Fruit fly (Drosophila melanogaster): Measurements from ENCODE around the gene CG14711.
A peak's percentile ranks its signal among the peaks of the same experiment; 100 is the strongest.

Gene CG14711

DNA sequence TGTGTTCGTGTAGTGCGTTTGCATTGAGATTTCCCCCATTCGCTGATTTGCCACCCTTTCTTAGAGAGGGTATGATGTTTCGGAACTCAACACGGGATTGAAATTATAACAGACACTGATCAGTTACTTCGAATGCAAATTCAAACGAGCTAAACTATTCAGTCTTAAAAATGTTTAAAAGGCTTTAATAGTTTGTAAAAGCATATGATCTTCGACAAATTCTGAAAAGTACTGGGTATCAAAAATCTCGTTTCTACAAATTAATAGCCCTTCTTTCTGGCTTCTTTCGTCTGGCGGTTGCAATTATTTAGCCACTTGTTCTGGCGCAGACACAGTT, 40.9 kb upstream of the CG14711 start (continued):
- TF ChIP-seq pzg (GFP tag; optimal IDR thresholded peaks at IDR 0.05), result no peak
- TF ChIP-seq row (GFP tag; IDR thresholded peaks at IDR 0.05), result peak; percentile 85
- no peak for TF ChIP-seq bigmax (GFP tag; optimal IDR thresholded peaks at IDR 0.05)
- no peak for TF ChIP-seq slp2 (GFP tag; optimal IDR thresholded peaks at IDR 0.05)
- peak; percentile 64; the same call in 1 of the 3 replicates for TF ChIP-seq otp (GFP tag; IDR thresholded peaks at IDR 0.05)
- TF ChIP-seq lab (GFP tag; optimal IDR thresholded peaks at IDR 0.05), result no peak
- peak; percentile 61 for TF ChIP-seq Mes4 (GFP tag; optimal IDR thresholded peaks at IDR 0.05)
- peak; percentile 58; the same call in 1 of the 2 replicates for TF ChIP-seq CG32767 (GFP tag; IDR thresholded peaks at IDR 0.05)
- no peak for TF ChIP-seq CG6683 (GFP tag; optimal IDR thresholded peaks at IDR 0.05)
- TF ChIP-seq CG13123 (GFP tag; optimal IDR thresholded peaks at IDR 0.05), result no peak
- TF ChIP-seq CG9437 (GFP tag; optimal IDR thresholded peaks at IDR 0.05), result peak; percentile 57
- peak; percentile 79 for TF ChIP-seq Optix (GFP tag; IDR thresholded peaks at IDR 0.05)
- no peak for TF ChIP-seq Vsx1 (GFP tag; optimal IDR thresholded peaks at IDR 0.05)
- TF ChIP-seq CG10462 (GFP tag; optimal IDR thresholded peaks at IDR 0.05), result peak; percentile 28
- peak; percentile 72 for TF ChIP-seq ranshi (GFP tag; IDR thresholded peaks at IDR 0.05)
- no peak for TF ChIP-seq CG11560 (tag; IDR thresholded peaks at IDR 0.05)
- peak; percentile 28 for TF ChIP-seq Bdp1 (GFP tag; optimal IDR thresholded peaks at IDR 0.05)
- TF ChIP-seq Dek (tag; optimal IDR thresholded peaks at IDR 0.05), result peak; percentile 47
- TF ChIP-seq tup (GFP tag; optimal IDR thresholded peaks at IDR 0.05), result no peak
- TF ChIP-seq zen (tag; optimal IDR thresholded peaks at IDR 0.05), result peak; percentile 5
- TF ChIP-seq CG6813 (GFP tag; optimal IDR thresholded peaks at IDR 0.05), result peak; percentile 7
- TF ChIP-seq CG9727 (GFP tag; optimal IDR thresholded peaks at IDR 0.05), result peak; percentile 55
- TF ChIP-seq CG4854 (GFP tag; optimal IDR thresholded peaks at IDR 0.05), result no peak
- TF ChIP-seq trem (tag; optimal IDR thresholded peaks at IDR 0.05), result peak; percentile 26
- TF ChIP-seq unpg (GFP tag; optimal IDR thresholded peaks at IDR 0.05), result peak; percentile 75
- TF ChIP-seq sqz (GFP tag; optimal IDR thresholded peaks at IDR 0.05), result no peak
- TF ChIP-seq Ssrp (tag; optimal IDR thresholded peaks at IDR 0.05), result peak; percentile 60
- TF ChIP-seq Hr51 (GFP tag; optimal IDR thresholded peaks at IDR 0.05), result peak; percentile 35 to 87
- no peak for TF ChIP-seq CG15601 (tag; optimal IDR thresholded peaks at IDR 0.05)
- TF ChIP-seq hkb (optimal IDR thresholded peaks at IDR 0.05), result no peak
- TF ChIP-seq hkb (GFP tag; IDR thresholded peaks at IDR 0.05), result peak; percentile 80
- peak; percentile 56 for TF ChIP-seq org-1 (GFP tag; optimal IDR thresholded peaks at IDR 0.05)
- no peak for TF ChIP-seq nerfin-2 (GFP tag; IDR thresholded peaks at IDR 0.05; ENCODE audit: partially characterized antibody)
- no peak for TF ChIP-seq lov (optimal IDR thresholded peaks at IDR 0.05)
- peak; percentile 62; the same call in 2 of the 3 replicates for TF ChIP-seq lov (GFP tag; IDR thresholded peaks at IDR 0.05)
- peak; percentile 28 for TF ChIP-seq CG12155 (GFP tag; optimal IDR thresholded peaks at IDR 0.05)
- TF ChIP-seq CG33557 (GFP tag; optimal IDR thresholded peaks at IDR 0.05), result no peak
- peak; percentile 57 for TF ChIP-seq Hr3 (GFP tag; optimal IDR thresholded peaks at IDR 0.05)
- peak; percentile 78 for TF ChIP-seq CG6689 (GFP tag; IDR thresholded peaks at IDR 0.05)
- TF ChIP-seq wor (GFP tag; IDR thresholded peaks at IDR 0.05), result peak; percentile 63
- no peak for TF ChIP-seq croc (GFP tag; conservative IDR thresholded peaks at IDR 0.05)
- no peak for TF ChIP-seq CG3726 (GFP tag; IDR thresholded peaks at IDR 0.05)
- TF ChIP-seq Blimp-1 (GFP tag; optimal IDR thresholded peaks at IDR 0.05), result no peak
- TF ChIP-seq Hsf (GFP tag; optimal IDR thresholded peaks at IDR 0.05), result peak; percentile 72
- peak; percentile 62; the same call in 1 of the 2 replicates for TF ChIP-seq chm (GFP tag; IDR thresholded peaks at IDR 0.05)
- TF ChIP-seq CG7745 (tag; optimal IDR thresholded peaks at IDR 0.05), result no peak
- no peak for TF ChIP-seq slou (GFP tag; optimal IDR thresholded peaks at IDR 0.05)
- peak; percentile 54 for TF ChIP-seq CG31224 (GFP tag; IDR thresholded peaks at IDR 0.05)
- TF ChIP-seq sc (optimal IDR thresholded peaks at IDR 0.05), result no peak
- TF ChIP-seq sc (GFP tag; optimal IDR thresholded peaks at IDR 0.05), result peak; percentile 45
- TF ChIP-seq Antp (GFP tag; optimal IDR thresholded peaks at IDR 0.05), result peak; percentile 63
- TF ChIP-seq CG4404 (GFP tag; IDR thresholded peaks at IDR 0.05), result no peak

Data from whole organism, embryonic.